Comparison of ENCODE assay signal across 3 fruit fly cellular contexts in genomic region chrX:15063404-15064062, dm6.
TF ChIP-seq lines count a peak whose summit lies in the region.

hiw (minus strand) TSS chrX:15063429.
ND-B18 (plus strand) TSS chrX:15063733.

TF ChIP-seq in whole organism, adult, 20 proteins besides CTCF, POLR2A, EP300 and RAD21 (continued from another document):
- TF ChIP-seq CG12768 (GFP tag; optimal IDR thresholded peaks at IDR 0.05; lab: Kevin White, UChicago) (no peak), Mnt (GFP tag; optimal IDR thresholded peaks at IDR 0.05; lab: Kevin White, UChicago) (peak; percentile 53)

TF ChIP-seq in whole organism, embryonic, 481 proteins besides CTCF, POLR2A, EP300 and RAD21 (continued from another document and continues in another):
- TF ChIP-seq Spps (tag; optimal IDR thresholded peaks at IDR 0.05; lab: Kevin White, UChicago) = no peak
- peak; percentile 72 for TF ChIP-seq stwl (tag; optimal IDR thresholded peaks at IDR 0.05; lab: Kevin White, UChicago)
- TF ChIP-seq Side (GFP tag; optimal IDR thresholded peaks at IDR 0.05; lab: Kevin White, UChicago) = no peak
- no peak for TF ChIP-seq Ada2b (GFP tag; IDR thresholded peaks at IDR 0.05; lab: Robert Waterston, UW)
- TF ChIP-seq eyg (GFP tag; optimal IDR thresholded peaks at IDR 0.05; lab: Kevin White, UChicago) = no peak
- TF ChIP-seq nau (GFP tag; optimal IDR thresholded peaks at IDR 0.05; lab: Kevin White, UChicago) = no peak
- peak; percentile 45; the same call in 1 of the 3 replicates for TF ChIP-seq Dbx (GFP tag; IDR thresholded peaks at IDR 0.05; lab: Robert Waterston, UW)
- no peak for TF ChIP-seq slou (GFP tag; optimal IDR thresholded peaks at IDR 0.05; lab: Kevin White, UChicago)
- no peak for TF ChIP-seq CG6654 (GFP tag; optimal IDR thresholded peaks at IDR 0.05; lab: Kevin White, UChicago)
- TF ChIP-seq Drgx (GFP tag; IDR thresholded peaks at IDR 0.05; lab: Robert Waterston, UW) = no peak
- no peak for TF ChIP-seq dm (GFP tag; optimal IDR thresholded peaks at IDR 0.05; lab: Kevin White, UChicago)
- no peak for TF ChIP-seq CG10565 (GFP tag; optimal IDR thresholded peaks at IDR 0.05; lab: Kevin White, UChicago)
- no peak for TF ChIP-seq rib (GFP tag; IDR thresholded peaks at IDR 0.05; lab: Robert Waterston, UW)
- TF ChIP-seq CG32767 (GFP tag; IDR thresholded peaks at IDR 0.05; lab: Robert Waterston, UW) = no peak
- TF ChIP-seq Poxn (GFP tag; IDR thresholded peaks at IDR 0.05; lab: Robert Waterston, UW) = no peak
- peak; percentile 29 for TF ChIP-seq CG13624 (GFP tag; optimal IDR thresholded peaks at IDR 0.05; lab: Kevin White, UChicago)
- no peak for TF ChIP-seq Hr39 (optimal IDR thresholded peaks at IDR 0.05; lab: Kevin White, UChicago)
- peak; percentile 36 for TF ChIP-seq Sin3A (optimal IDR thresholded peaks at IDR 0.05; lab: Kevin White, UChicago)
- no peak for TF ChIP-seq CG8765 (GFP tag; IDR thresholded peaks at IDR 0.05; lab: Robert Waterston, UW)
- TF ChIP-seq tup (GFP tag; optimal IDR thresholded peaks at IDR 0.05; lab: Kevin White, UChicago) = no peak
- TF ChIP-seq chn (GFP tag; optimal IDR thresholded peaks at IDR 0.05; lab: Kevin White, UChicago) = no peak
- TF ChIP-seq pum (GFP tag; optimal IDR thresholded peaks at IDR 0.05; lab: Kevin White, UChicago) = no peak
- no peak for TF ChIP-seq Hsf (GFP tag; optimal IDR thresholded peaks at IDR 0.05; lab: Kevin White, UChicago)
- TF ChIP-seq YL-1 (GFP tag; optimal IDR thresholded peaks at IDR 0.05; lab: Kevin White, UChicago) = peak; percentile 89
- TF ChIP-seq CG13287 (GFP tag; IDR thresholded peaks at IDR 0.05; lab: Robert Waterston, UW; ENCODE audit: partially characterized antibody) = peak; percentile 34; the same call in 1 of the 2 replicates
- no peak for TF ChIP-seq CG17802 (tag; optimal IDR thresholded peaks at IDR 0.05; lab: Kevin White, UChicago)
- TF ChIP-seq bbx (GFP tag; IDR thresholded peaks at IDR 0.05; lab: Robert Waterston, UW; ENCODE audit: partially characterized antibody) = 0 out of 2 replicates have a peak, but pooled peaks have one; percentile 12
- no peak for TF ChIP-seq trh (GFP tag; optimal IDR thresholded peaks at IDR 0.05; lab: Kevin White, UChicago)
- TF ChIP-seq unpg (GFP tag; optimal IDR thresholded peaks at IDR 0.05; lab: Kevin White, UChicago) = peak; percentile 6
- no peak for TF ChIP-seq CG11504 (tag; optimal IDR thresholded peaks at IDR 0.05; lab: Kevin White, UChicago)
- TF ChIP-seq CG12744 (GFP tag; optimal IDR thresholded peaks at IDR 0.05; lab: Kevin White, UChicago) = no peak
- no peak for TF ChIP-seq tll (GFP tag; optimal IDR thresholded peaks at IDR 0.05; lab: Kevin White, UChicago)
- TF ChIP-seq BtbVII (GFP tag; optimal IDR thresholded peaks at IDR 0.05; lab: Kevin White, UChicago) = no peak
- TF ChIP-seq cas (GFP tag; IDR thresholded peaks at IDR 0.05; lab: Robert Waterston, UW) = no peak
- no peak for TF ChIP-seq CG17612 (GFP tag; IDR thresholded peaks at IDR 0.05; lab: Robert Waterston, UW)
- no peak for TF ChIP-seq CrebB (tag; optimal IDR thresholded peaks at IDR 0.05; lab: Kevin White, UChicago)
- TF ChIP-seq MESR4 (GFP tag; optimal IDR thresholded peaks at IDR 0.05; lab: Kevin White, UChicago) = peak; percentile 70
- TF ChIP-seq Dll (GFP tag; IDR thresholded peaks at IDR 0.05; lab: Robert Waterston, UW; ENCODE audit: partially characterized antibody) = no peak
- peak; percentile 4 for TF ChIP-seq shn (GFP tag; optimal IDR thresholded peaks at IDR 0.05; lab: Kevin White, UChicago)
- no peak for TF ChIP-seq CG10979 (tag; optimal IDR thresholded peaks at IDR 0.05; lab: Kevin White, UChicago)
- TF ChIP-seq CG11093 (GFP tag; IDR thresholded peaks at IDR 0.05; lab: Robert Waterston, UW) = no peak
- no peak for TF ChIP-seq chinmo (GFP tag; IDR thresholded peaks at IDR 0.05; lab: Robert Waterston, UW; ENCODE audit: partially characterized antibody)
- peak; percentile 29 for TF ChIP-seq CG7987 (GFP tag; optimal IDR thresholded peaks at IDR 0.05; lab: Kevin White, UChicago)
- no peak for TF ChIP-seq HLHmδ (GFP tag; optimal IDR thresholded peaks at IDR 0.05; lab: Kevin White, UChicago)
- peak; percentile 4 for TF ChIP-seq ewg (GFP tag; optimal IDR thresholded peaks at IDR 0.05; lab: Kevin White, UChicago)
- no peak for TF ChIP-seq CG13894 (tag; optimal IDR thresholded peaks at IDR 0.05; lab: Kevin White, UChicago)
- TF ChIP-seq phol (tag; optimal IDR thresholded peaks at IDR 0.05; lab: Kevin White, UChicago) = peak; percentile 37
- no peak for TF ChIP-seq CG31365 (tag; optimal IDR thresholded peaks at IDR 0.05; lab: Kevin White, UChicago)
- TF ChIP-seq HHEX (GFP tag; optimal IDR thresholded peaks at IDR 0.05; lab: Kevin White, UChicago) = peak; percentile 17
- TF ChIP-seq nmo (GFP tag; optimal IDR thresholded peaks at IDR 0.05; lab: Kevin White, UChicago) = peak; percentile 35
- TF ChIP-seq MBD-R2 (GFP tag; IDR thresholded peaks at IDR 0.05; lab: Robert Waterston, UW) = peak; percentile 91
- no peak for TF ChIP-seq Tbp (GFP tag; optimal IDR thresholded peaks at IDR 0.05; lab: Kevin White, UChicago)
- 0 out of 2 replicates have a peak, but pooled peaks have one; percentile 16 for TF ChIP-seq sob (GFP tag; IDR thresholded peaks at IDR 0.05; lab: Robert Waterston, UW)
- TF ChIP-seq CG17829 (tag; optimal IDR thresholded peaks at IDR 0.05; lab: Kevin White, UChicago) = peak; percentile 17
- TF ChIP-seq ash1 (GFP tag; optimal IDR thresholded peaks at IDR 0.05; lab: Kevin White, UChicago) = no peak
- no peak for TF ChIP-seq lab (GFP tag; optimal IDR thresholded peaks at IDR 0.05; lab: Kevin White, UChicago)
- TF ChIP-seq disco-r (GFP tag; optimal IDR thresholded peaks at IDR 0.05; lab: Kevin White, UChicago) = no peak
- TF ChIP-seq CG1024 (GFP tag; IDR thresholded peaks at IDR 0.05; lab: Robert Waterston, UW) = no peak
- TF ChIP-seq CG18011 (GFP tag; optimal IDR thresholded peaks at IDR 0.05; lab: Kevin White, UChicago) = no peak
- peak; percentile 95 for TF ChIP-seq CG10267 (tag; optimal IDR thresholded peaks at IDR 0.05; lab: Kevin White, UChicago)
- peak; percentile 67 for TF ChIP-seq HmgZ (tag; optimal IDR thresholded peaks at IDR 0.05; lab: Kevin White, UChicago)
- TF ChIP-seq CG34224 (GFP tag; IDR thresholded peaks at IDR 0.05; lab: Robert Waterston, UW; ENCODE audit: partially characterized antibody) = 0 out of 3 replicates have a peak, but pooled peaks have one; percentile 15
- TF ChIP-seq en (GFP tag; optimal IDR thresholded peaks at IDR 0.05; lab: Kevin White, UChicago) = no peak
- TF ChIP-seq Opbp (GFP tag; IDR thresholded peaks at IDR 0.05; lab: Robert Waterston, UW; ENCODE audit: partially characterized antibody) = peak; percentile 22; the same call in 1 of the 3 replicates
- TF ChIP-seq abd-A (tag; optimal IDR thresholded peaks at IDR 0.05; lab: Kevin White, UChicago) = no peak

TF ChIP-seq in whole organism, prepupa, 60 proteins besides CTCF, POLR2A, EP300 and RAD21 (continued from another document):
- TF ChIP-seq achi (GFP tag; optimal IDR thresholded peaks at IDR 0.05; lab: Kevin White, UChicago) = peak; percentile 100
